Worm (Caenorhabditis elegans) whole organism, young adult: ENCODE data around the gene Y54G2A.32.

ENCODE experiments used
- B0019.2 ChIP-seq: fragments of 200-800 bp; sonication (Bioruptor generic); conservative IDR thresholded peaks from 2 replicates; pipeline ENCODE4 v1.3.6; 2022; ENCODE audit warnings: missing genetic modification reagents, missing genetic modification characterization, missing compliant biosample characterization
- D2030.7 ChIP-seq: fragments of 200-800 bp; sonication (Bioruptor generic); IDR thresholded peaks from 2 replicates; pipeline ENCODE4 v1.3.6; 2022; ENCODE audit warnings: missing genetic modification reagents, missing genetic modification characterization, missing compliant biosample characterization
- F37B4.10 ChIP-seq: fragments of 200-800 bp; sonication (Bioruptor generic); IDR thresholded peaks from 2 replicates; pipeline ENCODE4 v1.3.6; 2022; ENCODE audit warnings: missing genetic modification characterization, missing compliant biosample characterization
- F39B2.1 ChIP-seq: fragments of 200-800 bp; sonication (Bioruptor generic); IDR thresholded peaks from 2 replicates; pipeline ENCODE4 v1.3.6; 2022; ENCODE audit warnings: missing genetic modification reagents, missing genetic modification characterization, missing compliant biosample characterization
- F49E8.2 ChIP-seq: sonication (generic microtip); optimal IDR thresholded peaks from 3 replicates; lab custom pipeline; 2017; ENCODE audit warnings: missing genetic modification characterization, mild to moderate bottlenecking, missing compliant biosample characterization, antibody characterized with exemption, moderate library complexity; ENCODE audit not compliant: insufficient read depth
- F55B11.4 ChIP-seq: sonication (generic microtip); optimal IDR thresholded peaks from 2 replicates; lab custom pipeline; 2016; ENCODE audit warnings: missing compliant biosample characterization, missing genetic modification characterization, borderline replicate concordance; ENCODE audit not compliant: insufficient read depth
- F57A8.1 ChIP-seq: fragments of 200-800 bp; sonication (Bioruptor generic); optimal IDR thresholded peaks from 2 replicates; lab custom pipeline; 2018; ENCODE audit warnings: mild to moderate bottlenecking, missing genetic modification characterization, moderate library complexity, missing compliant biosample characterization
- F57C9.4 ChIP-seq: sonication (generic microtip); optimal IDR thresholded peaks from 2 replicates; lab custom pipeline; 2017; ENCODE audit warnings: mild to moderate bottlenecking, missing genetic modification characterization, missing compliant biosample characterization
- K11D2.4 ChIP-seq: fragments of 200-800 bp; sonication (Bioruptor generic); IDR thresholded peaks from 2 replicates; pipeline ENCODE4 v1.3.6; 2022; ENCODE audit warnings: missing genetic modification reagents, missing genetic modification characterization, missing compliant biosample characterization
- K12H6.12 ChIP-seq: fragments of 200-800 bp; sonication (Bioruptor generic); optimal IDR thresholded peaks from 2 replicates; lab custom pipeline; 2018; ENCODE audit warnings: mild to moderate bottlenecking, missing genetic modification characterization, missing compliant biosample characterization
- T26A5.8 ChIP-seq: sonication (generic microtip); optimal IDR thresholded peaks from 2 replicates; lab custom pipeline; 2016; ENCODE audit warnings: missing genetic modification characterization, missing compliant biosample characterization
- Y53G8AR.9 ChIP-seq: fragments of 200-800 bp; sonication (Bioruptor generic); conservative IDR thresholded peaks from 2 replicates; pipeline ENCODE4 v1.3.6; 2022; ENCODE audit warnings: missing genetic modification reagents, missing genetic modification characterization, missing compliant biosample characterization
- Y56A3A.18 ChIP-seq: fragments of 200-800 bp; sonication (Bioruptor generic); IDR thresholded peaks from 2 replicates; pipeline ENCODE4 v1.3.6; 2022; ENCODE audit warnings: missing genetic modification reagents, missing genetic modification characterization, missing compliant biosample characterization
- Y67H2A.10 ChIP-seq: fragments of 200-800 bp; sonication (Bioruptor generic); conservative IDR thresholded peaks from 2 replicates; pipeline ENCODE4 v1.3.6; 2022; ENCODE audit warnings: missing genetic modification reagents, missing genetic modification characterization, missing compliant biosample characterization
- ZK185.1 ChIP-seq: sonication (generic microtip); optimal IDR thresholded peaks from 2 replicates; lab custom pipeline; 2016; ENCODE audit warnings: mild to moderate bottlenecking, missing genetic modification characterization, missing compliant biosample characterization; ENCODE audit not compliant: poor library complexity, severe bottlenecking
- akir-1 ChIP-seq: fragments of 200-800 bp; sonication (Bioruptor generic); optimal IDR thresholded peaks from 2 replicates; lab custom pipeline; 2018; ENCODE audit warnings: mild to moderate bottlenecking, missing genetic modification characterization, moderate library complexity, missing compliant biosample characterization
- atf-7 ChIP-seq: sonication (generic microtip); optimal IDR thresholded peaks from 2 replicates; lab custom pipeline; 2017; ENCODE audit warnings: mild to moderate bottlenecking, missing genetic modification characterization, missing compliant biosample characterization
- attf-3 ChIP-seq: fragments of 200-800 bp; sonication (Bioruptor generic); conservative IDR thresholded peaks from 2 replicates; pipeline ENCODE4 v1.3.6; 2022; ENCODE audit warnings: missing genetic modification reagents, missing genetic modification characterization, missing compliant biosample characterization
- cebp-2 ChIP-seq: fragments of 200-800 bp; sonication (Bioruptor generic); IDR thresholded peaks from 2 replicates; pipeline ENCODE4 v1.3.6; 2022; ENCODE audit warnings: missing genetic modification characterization, missing compliant biosample characterization
- ceh-100 ChIP-seq: fragments of 200-800 bp; sonication (Bioruptor generic); IDR thresholded peaks from 2 replicates; pipeline ENCODE4 v1.3.6; 2022; ENCODE audit warnings: missing genetic modification reagents, missing genetic modification characterization, missing compliant biosample characterization
- ceh-58 ChIP-seq: fragments of 200-800 bp; sonication (Bioruptor generic); IDR thresholded peaks from 2 replicates; pipeline ENCODE4 v1.3.6; 2022; ENCODE audit warnings: missing genetic modification characterization, missing compliant biosample characterization
- egrh-3 ChIP-seq: fragments of 200-800 bp; sonication (Bioruptor generic); IDR thresholded peaks from 2 replicates; pipeline ENCODE4 v1.3.6; 2022; ENCODE audit warnings: missing genetic modification reagents, missing genetic modification characterization, missing compliant biosample characterization
- ets-4 ChIP-seq: fragments of 200-800 bp; sonication (Bioruptor generic); optimal IDR thresholded peaks from 2 replicates; lab custom pipeline; 2018; ENCODE audit warnings: mild to moderate bottlenecking, missing genetic modification characterization, missing compliant biosample characterization
- hlh-12 ChIP-seq: sonication (generic microtip); optimal IDR thresholded peaks from 2 replicates; lab custom pipeline; 2016; ENCODE audit warnings: missing genetic modification characterization, missing compliant biosample characterization
- hmg-20 ChIP-seq: fragments of 200-800 bp; sonication (Bioruptor generic); IDR thresholded peaks from 2 replicates; pipeline ENCODE4 v1.3.6; 2022; ENCODE audit warnings: missing genetic modification reagents, missing genetic modification characterization, missing compliant biosample characterization
- hrde-1 ChIP-seq: sonication (generic microtip); optimal IDR thresholded peaks from 2 replicates; lab custom pipeline; 2016; ENCODE audit warnings: missing genetic modification characterization, mild to moderate bottlenecking, missing compliant biosample characterization, moderate library complexity, missing genotype, missing genetic modification reagents, borderline replicate concordance
- lin-40 ChIP-seq: sonication (generic microtip); optimal IDR thresholded peaks from 2 replicates; lab custom pipeline; 2016; ENCODE audit warnings: missing genetic modification characterization, mild to moderate bottlenecking, missing compliant biosample characterization, missing genotype, missing genetic modification reagents
- lsy-27 ChIP-seq: sonication (generic microtip); optimal IDR thresholded peaks from 2 replicates; lab custom pipeline; 2017; ENCODE audit warnings: missing genetic modification characterization, mild to moderate bottlenecking, missing compliant biosample characterization, antibody characterized with exemption, missing genotype, borderline replicate concordance; ENCODE audit not compliant: insufficient read depth
- madf-3 ChIP-seq: fragments of 200-800 bp; sonication (Bioruptor generic); IDR thresholded peaks from 2 replicates; pipeline ENCODE4 v1.3.6; 2022; ENCODE audit warnings: missing genetic modification reagents, missing genetic modification characterization, missing compliant biosample characterization
- madf-6 ChIP-seq: fragments of 200-800 bp; sonication (Bioruptor generic); IDR thresholded peaks from 2 replicates; pipeline ENCODE4 v1.3.6; 2022; ENCODE audit warnings: missing genetic modification reagents, missing genetic modification characterization, missing compliant biosample characterization
- madf-8 ChIP-seq: fragments of 200-800 bp; sonication (Bioruptor generic); conservative IDR thresholded peaks from 2 replicates; pipeline ENCODE4 v1.3.6; 2022; ENCODE audit warnings: missing genetic modification reagents, missing genetic modification characterization, missing compliant biosample characterization
- mel-28 ChIP-seq: sonication (generic microtip); optimal IDR thresholded peaks from 2 replicates; lab custom pipeline; 2016; ENCODE audit warnings: borderline replicate concordance, mild to moderate bottlenecking, missing genetic modification characterization, missing compliant biosample characterization
- mes-4 ChIP-seq: sonication (generic microtip); optimal IDR thresholded peaks from 2 replicates; lab custom pipeline; 2016; ENCODE audit warnings: missing genotype, missing genetic modification characterization, missing compliant biosample characterization
- mxl-1 ChIP-seq: sonication (generic microtip); optimal IDR thresholded peaks from 2 replicates; lab custom pipeline; 2016; ENCODE audit warnings: missing genetic modification characterization, missing compliant biosample characterization
- nhr-179 ChIP-seq: sonication (generic microtip); optimal IDR thresholded peaks from 2 replicates; lab custom pipeline; 2016; ENCODE audit warnings: mild to moderate bottlenecking, missing genetic modification characterization, missing compliant biosample characterization
- nhr-27 ChIP-seq: fragments of 200-800 bp; sonication (Bioruptor generic); optimal IDR thresholded peaks from 2 replicates; lab custom pipeline; 2018; ENCODE audit warnings: mild to moderate bottlenecking, missing genetic modification characterization, moderate library complexity, missing compliant biosample characterization
- pbrm-1 ChIP-seq: fragments of 200-800 bp; sonication (Bioruptor generic); IDR thresholded peaks from 2 replicates; pipeline ENCODE4 v1.3.6; 2022; ENCODE audit warnings: missing genetic modification reagents, missing genetic modification characterization, missing compliant biosample characterization
- pha-4 ChIP-seq: fragments of 150-350 bp; sonication (generic microtip); optimal IDR thresholded peaks from 2 replicates; lab custom pipeline; 2014; ENCODE audit warnings: missing biosample characterization, missing genetic modification reagents, missing genetic modification characterization
- rec-8 ChIP-seq, 2 experiments: sonication (generic microtip); optimal IDR thresholded peaks; 2 replicates each; lab custom pipeline; 2016; ENCODE audit warnings: mild to moderate bottlenecking in 2 of 2, missing genetic modification characterization in 2 of 2, missing genetic modification reagents in 2 of 2, missing genotype in 2 of 2, missing biosample characterization in 1 of 2, missing compliant biosample characterization in 1 of 2, moderate library complexity in 1 of 2
- sea-2 ChIP-seq: fragments of 200-800 bp; sonication (Bioruptor generic); IDR thresholded peaks from 2 replicates; pipeline ENCODE4 v1.3.6; 2022; ENCODE audit warnings: missing genetic modification characterization, missing compliant biosample characterization
- snpc-1.1 ChIP-seq: sonication (generic microtip); optimal IDR thresholded peaks from 2 replicates; lab custom pipeline; 2017; ENCODE audit warnings: missing genetic modification characterization, mild to moderate bottlenecking, missing compliant biosample characterization, antibody characterized with exemption, moderate library complexity, missing genotype, missing genetic modification reagents; ENCODE audit not compliant: insufficient read depth
- snpc-1.3 ChIP-seq: sonication (generic microtip); optimal IDR thresholded peaks from 2 replicates; lab custom pipeline; 2017; ENCODE audit warnings: missing genetic modification characterization, mild to moderate bottlenecking, missing compliant biosample characterization, antibody characterized with exemption, moderate library complexity, missing genotype, missing genetic modification reagents; ENCODE audit not compliant: insufficient read depth
- snpc-3.4 ChIP-seq: sonication (generic microtip); optimal IDR thresholded peaks from 2 replicates; lab custom pipeline; 2017; ENCODE audit warnings: missing genetic modification characterization, mild to moderate bottlenecking, missing compliant biosample characterization, antibody characterized with exemption, moderate library complexity, missing genotype, missing genetic modification reagents
- somi-1 ChIP-seq: fragments of 200-800 bp; sonication (Bioruptor generic); optimal IDR thresholded peaks from 2 replicates; lab custom pipeline; 2018; ENCODE audit warnings: mild to moderate bottlenecking, missing genetic modification characterization, missing compliant biosample characterization
- ztf-28 ChIP-seq: fragments of 200-800 bp; sonication (Bioruptor generic); IDR thresholded peaks from 2 replicates; pipeline ENCODE4 v1.3.6; 2022; ENCODE audit warnings: missing genetic modification reagents, missing genetic modification characterization, missing compliant biosample characterization
- ztf-3 ChIP-seq: fragments of 200-800 bp; sonication (Bioruptor generic); optimal IDR thresholded peaks from 2 replicates; lab custom pipeline; 2018; ENCODE audit warnings: mild to moderate bottlenecking, missing genetic modification characterization, missing compliant biosample characterization
- ztf-6 ChIP-seq: fragments of 200-800 bp; sonication (Bioruptor generic); IDR thresholded peaks from 2 replicates; pipeline ENCODE4 v1.3.6; 2022; ENCODE audit warnings: missing genetic modification reagents, missing genetic modification characterization, missing compliant biosample characterization

Gene Y54G2A.32

DNA sequence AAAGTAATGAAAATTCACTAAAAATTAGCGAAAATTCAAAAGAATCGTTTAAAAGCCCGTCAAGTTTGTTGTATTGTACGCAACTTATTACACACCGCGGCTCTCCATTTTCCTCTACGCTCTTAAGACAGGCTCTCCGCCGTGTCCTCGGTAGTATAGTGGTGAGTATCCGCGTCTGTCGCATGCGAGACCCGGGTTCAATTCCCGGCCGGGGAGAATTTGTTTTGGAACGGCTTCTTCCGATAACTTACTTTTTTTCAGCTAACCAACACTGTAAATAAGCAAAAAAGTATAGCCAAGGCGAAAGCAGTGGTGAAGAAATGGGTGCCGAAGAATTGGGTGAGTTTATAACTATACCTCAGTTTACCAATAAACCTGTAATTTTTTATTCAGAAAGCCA lies 1.6 kb upstream of the Y54G2A.32 start (continued):
- TF ChIP-seq pbrm-1 (GFP tag; lab: Robert Waterston, UW) (0 out of 2 replicates have a peak, but pooled peaks have one; percentile 39), ztf-28 (GFP tag; lab: Robert Waterston, UW) (peak; percentile 43; the same call in 1 of the 2 replicates), somi-1 (GFP tag; lab: Kevin White, UChicago) (no peak), ztf-6 (GFP tag; lab: Robert Waterston, UW) (0 out of 2 replicates have a peak, but pooled peaks have one; percentile 31), T26A5.8 (tag; lab: Kevin White, UChicago) (no peak), cebp-2 (GFP tag; lab: Robert Waterston, UW) (no peak), Y56A3A.18 (GFP tag; lab: Robert Waterston, UW) (no peak), pha-4 (tag; lab: Kevin White, UChicago) (no peak), madf-3 (0 out of 2 replicates have a peak, but pooled peaks have one; percentile 54), snpc-1.1 (tag; lab: Kevin White, UChicago) (no peak), F55B11.4 (tag; lab: Kevin White, UChicago) (no peak), K12H6.12 (tag; lab: Kevin White, UChicago) (no peak), akir-1 (no peak), B0019.2 (GFP tag; lab: Robert Waterston, UW) (no peak), K11D2.4 (GFP tag; lab: Robert Waterston, UW) (no peak), madf-8 (GFP tag; lab: Robert Waterston, UW) (no peak), hlh-12 (tag; lab: Kevin White, UChicago) (no peak), sea-2 (GFP tag; lab: Robert Waterston, UW) (no peak), mxl-1 (tag; lab: Kevin White, UChicago) (no peak), ets-4 (GFP tag; lab: Kevin White, UChicago) (no peak), F57A8.1 (GFP tag; lab: Kevin White, UChicago) (no peak), madf-6 (GFP tag; lab: Robert Waterston, UW) (peak; percentile 58; the same call in 1 of the 2 replicates), snpc-1.3 (tag; lab: Kevin White, UChicago) (peak; percentile 25), mel-28 (tag; lab: Kevin White, UChicago) (no peak), hrde-1 (no peak), F57C9.4 (tag; lab: Kevin White, UChicago) (no peak), hmg-20 (peak; percentile 58; the same call in 1 of the 2 replicates), F37B4.10 (GFP tag; lab: Robert Waterston, UW) (no peak), Y67H2A.10 (GFP tag; lab: Robert Waterston, UW) (no peak), F39B2.1 (GFP tag; lab: Robert Waterston, UW) (no peak), ceh-58 (GFP tag; lab: Robert Waterston, UW) (no peak), atf-7 (tag; lab: Kevin White, UChicago) (no peak), attf-3 (GFP tag; lab: Robert Waterston, UW) (no peak), ZK185.1 (tag; lab: Kevin White, UChicago) (no peak), Y53G8AR.9 (GFP tag; lab: Robert Waterston, UW) (no peak), ztf-3 (no peak), nhr-179 (tag; lab: Kevin White, UChicago) (no peak), D2030.7 (peak; percentile 52; the same call in 1 of the 2 replicates), lin-40 (no peak), egrh-3 (GFP tag; lab: Robert Waterston, UW) (no peak), F49E8.2 (tag; lab: Kevin White, UChicago) (peak; percentile 24), rec-8 (tag; optimal IDR thresholded peaks at IDR 0.05; lab: Kevin White, UChicago) (no peak), lsy-27 (no peak), nhr-27 (tag; lab: Kevin White, UChicago) (no peak), ceh-100 (GFP tag; lab: Robert Waterston, UW) (no peak), snpc-3.4 (peak; percentile 7), mes-4 (tag; lab: Kevin White, UChicago) (no peak)
